Fruit fly (Drosophila melanogaster) whole organism, pupa: Measurements from ENCODE around the gene CG18528.
A peak's percentile ranks its signal among the peaks of the same experiment; 100 is the strongest.

Experiments
- CG10348 ChIP-seq: fragments of 200-800 bp; sonication (Bioruptor generic); IDR thresholded peaks from 2 replicates; pipeline ENCODE4 v1.3.6; 2022; ENCODE audit warnings: missing biosample characterization, missing genetic modification characterization
- CG12605 ChIP-seq: fragments of 200-800 bp; sonication (Bioruptor generic); IDR thresholded peaks from 2 replicates; pipeline ENCODE4 v1.3.6; 2022; ENCODE audit warnings: missing biosample characterization, missing genetic modification characterization
- CG13204 ChIP-seq: fragments of 200-800 bp; sonication (Bioruptor generic); optimal IDR thresholded peaks from 2 replicates; lab custom pipeline; 2018; ENCODE audit warnings: missing biosample characterization, mild to moderate bottlenecking, missing genetic modification characterization, moderate library complexity
- CG15710 ChIP-seq: fragments of 200-800 bp; sonication (Bioruptor generic); optimal IDR thresholded peaks from 2 replicates; lab custom pipeline; 2018; ENCODE audit warnings: missing biosample characterization, mild to moderate bottlenecking, missing genetic modification characterization, moderate library complexity
- CG17806 ChIP-seq: fragments of 200-800 bp; sonication (Bioruptor generic); optimal IDR thresholded peaks from 2 replicates; lab custom pipeline; 2018; ENCODE audit warnings: missing biosample characterization, mild to moderate bottlenecking, missing genetic modification characterization, moderate library complexity
- CG34367 ChIP-seq: fragments of 200-800 bp; sonication (Bioruptor generic); optimal IDR thresholded peaks from 2 replicates; lab custom pipeline; 2018; ENCODE audit warnings: missing biosample characterization, mild to moderate bottlenecking, missing genetic modification characterization
- CG4496 ChIP-seq: fragments of 200-800 bp; sonication (Bioruptor generic); IDR thresholded peaks from 3 replicates; pipeline ENCODE4 v1.3.6; 2022; ENCODE audit warnings: missing biosample characterization, missing genetic modification characterization
- CG8159 ChIP-seq: fragments of 200-800 bp; sonication (Bioruptor generic); optimal IDR thresholded peaks from 3 replicates; lab custom pipeline; 2018; ENCODE audit warnings: missing biosample characterization, mild to moderate bottlenecking, missing genetic modification characterization, moderate library complexity
- EcR ChIP-seq: fragments of 200-800 bp; sonication (Bioruptor generic); optimal IDR thresholded peaks from 3 replicates; lab custom pipeline; 2019; ENCODE audit warnings: missing biosample characterization, missing genetic modification characterization, mild to moderate bottlenecking, moderate library complexity, missing genetic modification reagents
- Ets98B ChIP-seq: fragments of 200-800 bp; sonication (Bioruptor generic); IDR thresholded peaks from 2 replicates; pipeline ENCODE4 v1.3.6; 2022; ENCODE audit warnings: missing biosample characterization, missing genetic modification characterization
- rn ChIP-seq: fragments of 200-800 bp; sonication (Bioruptor generic); IDR thresholded peaks from 2 replicates; pipeline ENCODE4 v1.3.6; 2022; ENCODE audit warnings: missing biosample characterization, missing genetic modification characterization

DNA sequence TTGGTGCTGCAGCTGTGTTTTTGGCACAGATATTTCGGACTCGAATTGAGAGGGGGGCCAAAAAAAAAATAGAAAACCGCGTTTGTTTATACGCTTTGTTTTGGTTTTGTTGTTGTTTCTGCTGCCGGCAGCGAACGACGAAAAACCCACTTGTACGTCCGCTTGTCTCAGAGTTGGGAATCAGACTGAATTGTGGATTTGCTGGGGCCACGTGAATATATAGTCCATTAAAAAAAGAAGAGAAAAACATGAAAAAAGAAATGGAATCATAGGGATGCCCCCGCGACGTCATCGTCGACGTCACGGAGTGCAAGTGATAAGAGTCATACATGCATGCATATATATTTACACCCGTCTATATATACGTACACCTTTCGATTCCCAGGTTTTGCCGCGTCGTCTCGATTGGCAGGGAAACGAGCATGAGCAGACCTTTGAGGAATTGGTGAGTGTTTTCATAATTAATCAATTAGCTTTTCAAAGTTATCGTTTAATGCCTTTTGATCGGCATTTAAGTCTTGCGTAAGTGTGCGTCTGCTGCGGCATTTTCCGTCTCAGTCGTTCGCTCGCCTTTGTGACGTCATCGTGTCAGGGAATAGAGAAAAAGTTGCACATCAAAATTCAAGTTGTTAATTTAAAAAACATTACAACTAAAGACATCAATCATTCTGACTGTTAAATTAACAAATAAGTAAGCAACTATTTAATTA is 40.2 kb downstream of the CG18528 start:
- TF ChIP-seq Ets98B (GFP tag; lab: Robert Waterston, UW): 0 out of 2 replicates have a peak, but pooled peaks have one; percentile 6
- TF ChIP-seq CG34367 (tag; lab: Kevin White, UChicago): no peak
- TF ChIP-seq rn: no peak
- 0 out of 3 replicates have a peak, but pooled peaks have one; percentile 15 for TF ChIP-seq CG4496 (GFP tag; lab: Robert Waterston, UW)
- peak; percentile 71 for TF ChIP-seq EcR (GFP tag; lab: Kevin White, UChicago)
- peak; percentile 9 for TF ChIP-seq CG15710 (tag; lab: Kevin White, UChicago)
- no peak for TF ChIP-seq CG13204 (GFP tag; lab: Kevin White, UChicago)
- TF ChIP-seq CG10348 (GFP tag; lab: Robert Waterston, UW): no peak
- no peak for TF ChIP-seq CG8159 (tag; lab: Kevin White, UChicago)
- TF ChIP-seq CG12605: peak; percentile 32; the same call in 1 of the 2 replicates
- no peak for TF ChIP-seq CG17806 (tag; lab: Kevin White, UChicago)
